Fruit fly (Drosophila melanogaster) whole organism, embryonic: ENCODE data around the gene unc79.

Source experiments
- Bteb2 ChIP-seq: fragments of 200-800 bp; sonication (Bioruptor generic); optimal IDR thresholded peaks from 2 replicates; lab custom pipeline; 2016; ENCODE audit warnings: missing biosample characterization, missing genetic modification characterization
- CG11504 ChIP-seq: fragments of 200-800 bp; sonication (Bioruptor generic); optimal IDR thresholded peaks from 3 replicates; lab custom pipeline; 2019; ENCODE audit warnings: missing biosample characterization, mild to moderate bottlenecking, missing genetic modification characterization, moderate library complexity
- CG12659 ChIP-seq: fragments of 200-800 bp; sonication (Bioruptor generic); optimal IDR thresholded peaks from 3 replicates; lab custom pipeline; 2017; ENCODE audit warnings: mild to moderate bottlenecking, missing biosample characterization, missing genetic modification reagents, missing genetic modification characterization
- CG13123 ChIP-seq: fragments of 200-800 bp; sonication (Bioruptor generic); optimal IDR thresholded peaks from 2 replicates; lab custom pipeline; 2016; ENCODE audit warnings: missing biosample characterization, missing genetic modification characterization
- CG13424 ChIP-seq: fragments of 200-800 bp; sonication (Bioruptor generic); optimal IDR thresholded peaks from 2 replicates; lab custom pipeline; 2019; ENCODE audit warnings: missing biosample characterization, mild to moderate bottlenecking, missing genetic modification characterization, moderate library complexity
- CG14965 ChIP-seq: fragments of 200-800 bp; sonication (Bioruptor generic); optimal IDR thresholded peaks from 2 replicates; lab custom pipeline; 2016; ENCODE audit warnings: missing biosample characterization, missing genetic modification characterization, borderline replicate concordance
- CG16813 ChIP-seq: fragments of 200-800 bp; sonication (Bioruptor generic); IDR thresholded peaks from 3 replicates; pipeline ENCODE4 v1.3.6; 2022; ENCODE audit warnings: missing biosample characterization, missing genetic modification characterization; ENCODE audit not compliant: partially characterized antibody
- CG17186 ChIP-seq: fragments of 200-800 bp; sonication (Bioruptor generic); optimal IDR thresholded peaks from 3 replicates; lab custom pipeline; 2017; ENCODE audit warnings: missing biosample characterization, missing genetic modification reagents, missing genetic modification characterization
- CG17802 ChIP-seq: fragments of 200-800 bp; sonication (Bioruptor generic); optimal IDR thresholded peaks from 2 replicates; lab custom pipeline; 2018; ENCODE audit warnings: missing biosample characterization, mild to moderate bottlenecking, missing genetic modification characterization, moderate library complexity
- CG2199 ChIP-seq: fragments of 200-800 bp; sonication (Bioruptor generic); IDR thresholded peaks from 3 replicates; pipeline ENCODE4 v1.3.6; 2022; ENCODE audit warnings: missing biosample characterization, missing genetic modification characterization
- CG2202 ChIP-seq: fragments of 200-800 bp; sonication (Bioruptor generic); optimal IDR thresholded peaks from 2 replicates; lab custom pipeline; 2018; ENCODE audit warnings: missing biosample characterization, mild to moderate bottlenecking, missing genetic modification characterization
- CG3065 ChIP-seq: fragments of 200-800 bp; sonication (Bioruptor generic); optimal IDR thresholded peaks from 2 replicates; lab custom pipeline; 2016; ENCODE audit warnings: missing biosample characterization, missing genetic modification characterization
- CG33213 ChIP-seq: fragments of 200-800 bp; sonication (Bioruptor generic); optimal IDR thresholded peaks from 3 replicates; lab custom pipeline; 2016; ENCODE audit warnings: missing biosample characterization, missing genetic modification characterization
- CG34224 ChIP-seq: fragments of 200-800 bp; sonication (Bioruptor generic); IDR thresholded peaks from 3 replicates; pipeline ENCODE4 v1.3.6; 2022; ENCODE audit warnings: missing biosample characterization, missing genetic modification characterization; ENCODE audit not compliant: partially characterized antibody
- CG34422 ChIP-seq: fragments of 200-800 bp; sonication (Bioruptor generic); IDR thresholded peaks from 3 replicates; pipeline ENCODE4 v1.3.6; 2022; ENCODE audit warnings: missing biosample characterization, missing genetic modification characterization
- CG4360 ChIP-seq: fragments of 200-800 bp; sonication (Bioruptor generic); IDR thresholded peaks from 2 replicates; pipeline ENCODE4 v1.3.6; 2022; ENCODE audit warnings: missing biosample characterization, missing genetic modification characterization
- CG4730 ChIP-seq: fragments of 200-800 bp; sonication (Bioruptor generic); IDR thresholded peaks from 2 replicates; pipeline ENCODE4 v1.3.6; 2022; ENCODE audit warnings: missing biosample characterization, missing genetic modification characterization
- CG6254 ChIP-seq: fragments of 200-800 bp; sonication (Bioruptor generic); optimal IDR thresholded peaks from 3 replicates; lab custom pipeline; 2017; ENCODE audit warnings: mild to moderate bottlenecking, missing biosample characterization, missing genetic modification reagents, missing genetic modification characterization
- CG7357 ChIP-seq: fragments of 200-800 bp; sonication (Bioruptor generic); IDR thresholded peaks from 3 replicates; pipeline ENCODE4 v1.3.6; 2022; ENCODE audit warnings: missing biosample characterization, missing genetic modification characterization
- CG7556 ChIP-seq: fragments of 200-800 bp; sonication (Bioruptor generic); optimal IDR thresholded peaks from 2 replicates; lab custom pipeline; 2017; ENCODE audit warnings: missing biosample characterization, mild to moderate bottlenecking, missing genetic modification characterization
- CG8924 ChIP-seq: fragments of 200-800 bp; optimal IDR thresholded peaks from 3 replicates; lab custom pipeline; 2019; ENCODE audit warnings: missing biosample characterization, mild to moderate bottlenecking, missing genetic modification characterization, moderate library complexity
- CrebB ChIP-seq: fragments of 200-800 bp; sonication (Bioruptor generic); optimal IDR thresholded peaks from 3 replicates; lab custom pipeline; 2018; ENCODE audit warnings: missing biosample characterization, mild to moderate bottlenecking, missing genetic modification characterization
- HLH4C ChIP-seq: fragments of 200-800 bp; sonication (Bioruptor generic); IDR thresholded peaks from 3 replicates; pipeline ENCODE4 v1.3.6; 2022; ENCODE audit warnings: missing biosample characterization, missing genetic modification characterization; ENCODE audit not compliant: partially characterized antibody
- HLH54F ChIP-seq: fragments of 200-800 bp; sonication (Bioruptor generic); optimal IDR thresholded peaks from 3 replicates; lab custom pipeline; 2016; ENCODE audit warnings: missing biosample characterization, missing genetic modification characterization
- Hsf ChIP-seq: fragments of 200-800 bp; sonication (Bioruptor generic); optimal IDR thresholded peaks from 3 replicates; lab custom pipeline; 2016; ENCODE audit warnings: missing biosample characterization, missing genetic modification characterization
- MTF-1 ChIP-seq: fragments of 200-800 bp; sonication (Bioruptor generic); optimal IDR thresholded peaks from 2 replicates; lab custom pipeline; 2018; ENCODE audit warnings: missing biosample characterization, mild to moderate bottlenecking, missing genetic modification characterization, borderline replicate concordance
- Nf-YA ChIP-seq: fragments of 200-800 bp; sonication (Bioruptor generic); IDR thresholded peaks from 2 replicates; pipeline ENCODE4 v1.3.6; 2022; ENCODE audit warnings: missing biosample characterization, missing genetic modification characterization
- Ravus ChIP-seq: fragments of 200-800 bp; sonication (Bioruptor generic); IDR thresholded peaks from 2 replicates; pipeline ENCODE4 v1.3.6; 2022; ENCODE audit warnings: missing biosample characterization, missing genetic modification characterization
- Rfx ChIP-seq: fragments of 200-800 bp; sonication (Bioruptor generic); IDR thresholded peaks from 2 replicates; pipeline ENCODE4 v1.3.6; 2022; ENCODE audit warnings: missing biosample characterization, missing genetic modification characterization
- Xbp1 ChIP-seq: fragments of 200-800 bp; sonication (Bioruptor generic); optimal IDR thresholded peaks from 3 replicates; lab custom pipeline; 2016; ENCODE audit warnings: missing biosample characterization, mild to moderate bottlenecking, missing genetic modification characterization
- al ChIP-seq: fragments of 200-800 bp; sonication (Bioruptor generic); IDR thresholded peaks from 2 replicates; pipeline ENCODE4 v1.3.6; 2022; ENCODE audit warnings: missing biosample characterization, missing genetic modification characterization
- bigmax ChIP-seq: fragments of 200-800 bp; sonication (Bioruptor generic); optimal IDR thresholded peaks from 2 replicates; lab custom pipeline; 2018; ENCODE audit warnings: missing biosample characterization, mild to moderate bottlenecking, missing genetic modification characterization
- caup ChIP-seq: fragments of 200-800 bp; sonication (Bioruptor generic); optimal IDR thresholded peaks from 3 replicates; lab custom pipeline; 2017; ENCODE audit warnings: missing biosample characterization, mild to moderate bottlenecking, missing genetic modification characterization, moderate library complexity; ENCODE audit not compliant: severe bottlenecking
- chm ChIP-seq: fragments of 200-800 bp; sonication (Bioruptor generic); IDR thresholded peaks from 2 replicates; pipeline ENCODE4 v1.3.6; 2022; ENCODE audit warnings: missing biosample characterization, missing genetic modification characterization
- dmrt99B ChIP-seq: fragments of 200-800 bp; sonication (Bioruptor generic); optimal IDR thresholded peaks from 2 replicates; lab custom pipeline; 2018; ENCODE audit warnings: missing biosample characterization, mild to moderate bottlenecking, missing genetic modification characterization, moderate library complexity
- fd96Cb ChIP-seq: fragments of 200-800 bp; sonication (Bioruptor generic); optimal IDR thresholded peaks from 2 replicates; lab custom pipeline; 2018; ENCODE audit warnings: missing biosample characterization, mild to moderate bottlenecking, missing genetic modification characterization, moderate library complexity
- gce ChIP-seq: fragments of 200-800 bp; sonication (Bioruptor generic); IDR thresholded peaks from 3 replicates; pipeline ENCODE4 v1.3.6; 2022; ENCODE audit warnings: missing biosample characterization, missing genetic modification characterization
- her ChIP-seq: fragments of 200-800 bp; sonication (Bioruptor generic); optimal IDR thresholded peaks from 2 replicates; lab custom pipeline; 2016; ENCODE audit warnings: missing biosample characterization, missing genetic modification characterization
- hkb ChIP-seq, 2 experiments: fragments of 200-800 bp in 1 of 2; fragments of >200 bp in 1 of 2; sonication (Bioruptor generic) in 1 of 2; IDR thresholded peaks in 1 of 2; optimal IDR thresholded peaks in 1 of 2; 2 replicates each; pipeline versions ENCODE4 v1.3.6 to Lab custom; 2017 to 2022; ENCODE audit warnings: missing biosample characterization in 1 of 2, missing genetic modification characterization in 1 of 2
- inv ChIP-seq: fragments of 200-800 bp; sonication (Bioruptor generic); IDR thresholded peaks from 2 replicates; pipeline ENCODE4 v1.3.6; 2022; ENCODE audit warnings: missing biosample characterization, missing genetic modification characterization; ENCODE audit not compliant: partially characterized antibody
- kay ChIP-seq: fragments of 200-800 bp; sonication (Bioruptor generic); optimal IDR thresholded peaks from 2 replicates; lab custom pipeline; 2016; ENCODE audit warnings: missing biosample characterization, missing genetic modification characterization
- lbe ChIP-seq: fragments of 200-800 bp; sonication (Bioruptor generic); optimal IDR thresholded peaks from 2 replicates; lab custom pipeline; 2016; ENCODE audit warnings: missing biosample characterization, mild to moderate bottlenecking, missing genetic modification characterization
- pho ChIP-seq: fragments of 200-800 bp; sonication (Bioruptor generic); optimal IDR thresholded peaks from 2 replicates; lab custom pipeline; 2016; ENCODE audit warnings: missing biosample characterization, missing genetic modification characterization
- phol ChIP-seq: fragments of 200-800 bp; sonication (Bioruptor generic); optimal IDR thresholded peaks from 3 replicates; lab custom pipeline; 2018; ENCODE audit warnings: missing biosample characterization, mild to moderate bottlenecking, missing genetic modification characterization, moderate library complexity
- schlank ChIP-seq: fragments of 200-800 bp; sonication (Bioruptor generic); optimal IDR thresholded peaks from 2 replicates; lab custom pipeline; 2018; ENCODE audit warnings: missing biosample characterization, mild to moderate bottlenecking, missing genetic modification characterization
- tgo ChIP-seq: fragments of 200-800 bp; sonication (Bioruptor generic); IDR thresholded peaks from 3 replicates; pipeline ENCODE4 v1.3.6; 2022; ENCODE audit warnings: missing biosample characterization, missing genetic modification characterization
- wdn ChIP-seq: fragments of 200-800 bp; sonication (Bioruptor generic); IDR thresholded peaks from 2 replicates; pipeline ENCODE4 v1.3.6; 2022; ENCODE audit warnings: missing biosample characterization, missing genetic modification characterization

Gene unc79

dm6 chr3R:19226137-19226873, 19.6 kb downstream of the unc79 start, which contains the start of gene vib (continued):
- TF ChIP-seq CG4360 (GFP tag; lab: Robert Waterston, UW): peak; percentile 29; the same call in 1 of the 2 replicates
- TF ChIP-seq phol (tag; lab: Kevin White, UChicago): peak; percentile 45
- peak; percentile 45 for TF ChIP-seq her
- peak; percentile 55 for TF ChIP-seq CG13424
- peak; percentile 32; the same call in 1 of the 3 replicates for TF ChIP-seq tgo (GFP tag; lab: Robert Waterston, UW)
- peak; percentile 59 for TF ChIP-seq CG7556
- TF ChIP-seq CG11504 (tag; lab: Kevin White, UChicago): peak; percentile 67
- no peak for TF ChIP-seq Ravus
- TF ChIP-seq CG16813: peak; percentile 91
- TF ChIP-seq Nf-YA (GFP tag; lab: Robert Waterston, UW): no peak; the same call in 1 of the 2 replicates
- TF ChIP-seq CG13123 (GFP tag; lab: Kevin White, UChicago): no peak
- peak; percentile 70 for TF ChIP-seq kay
- TF ChIP-seq CG2199 (GFP tag; lab: Robert Waterston, UW): 0 out of 3 replicates have a peak, but pooled peaks have one; percentile 15
- TF ChIP-seq CG4730 (GFP tag; lab: Robert Waterston, UW): peak; percentile 39; the same call in 1 of the 2 replicates
- peak; percentile 24 for TF ChIP-seq CG33213 (GFP tag; lab: Kevin White, UChicago)
- peak; percentile 6 for TF ChIP-seq CG17802 (tag; lab: Kevin White, UChicago)
- peak; percentile 76 for TF ChIP-seq CG17186
- TF ChIP-seq inv (GFP tag; lab: Robert Waterston, UW): peak; percentile 87
- peak; percentile 77 for TF ChIP-seq Rfx (GFP tag; lab: Robert Waterston, UW)
- no peak for TF ChIP-seq dmrt99B (tag; lab: Kevin White, UChicago)
- peak; percentile 28 for TF ChIP-seq lbe
- TF ChIP-seq Xbp1 (GFP tag; lab: Kevin White, UChicago): peak; percentile 63
- peak; percentile 60 for TF ChIP-seq CG8924 (tag; lab: Kevin White, UChicago)
- no peak for TF ChIP-seq hkb (optimal IDR thresholded peaks at IDR 0.05; lab: Kevin White, UChicago)
- peak; percentile 68 for TF ChIP-seq hkb (GFP tag; IDR thresholded peaks at IDR 0.05; lab: Robert Waterston, UW)
- TF ChIP-seq gce: peak; percentile 68; the same call in 1 of the 3 replicates
- TF ChIP-seq CG2202: peak; percentile 9
- no peak for TF ChIP-seq CG3065 (GFP tag; lab: Kevin White, UChicago)
- peak; percentile 89 for TF ChIP-seq CG34224 (GFP tag; lab: Robert Waterston, UW)
- TF ChIP-seq CG6254 (GFP tag; lab: Kevin White, UChicago): peak; percentile 11
- no peak for TF ChIP-seq bigmax
- TF ChIP-seq fd96Cb (tag; lab: Kevin White, UChicago): peak; percentile 16
- peak; percentile 10 for TF ChIP-seq HLH54F
- TF ChIP-seq MTF-1 (GFP tag; lab: Kevin White, UChicago): peak; percentile 16
- no peak for TF ChIP-seq Bteb2 (GFP tag; lab: Kevin White, UChicago)
- TF ChIP-seq Hsf (GFP tag; lab: Kevin White, UChicago): peak; percentile 43
- peak; percentile 56 for TF ChIP-seq caup (GFP tag; lab: Kevin White, UChicago)
- peak; percentile 64; the same call in 2 of the 3 replicates for TF ChIP-seq CG34422 (GFP tag; lab: Robert Waterston, UW)
- peak; percentile 73 for TF ChIP-seq CG12659 (GFP tag; lab: Kevin White, UChicago)
- peak; percentile 44 for TF ChIP-seq CrebB (tag; lab: Kevin White, UChicago)
- TF ChIP-seq wdn (GFP tag; lab: Robert Waterston, UW): 0 out of 2 replicates have a peak, but pooled peaks have one; percentile 4
- no peak for TF ChIP-seq CG14965 (GFP tag; lab: Kevin White, UChicago)
- peak; percentile 15 for TF ChIP-seq pho (GFP tag; lab: Kevin White, UChicago)
- TF ChIP-seq al (GFP tag; lab: Robert Waterston, UW): peak; percentile 28; the same call in 1 of the 2 replicates
- peak; percentile 5 for TF ChIP-seq schlank (tag; lab: Kevin White, UChicago)
- peak; percentile 97 for TF ChIP-seq HLH4C
- TF ChIP-seq chm: peak; percentile 43; the same call in 1 of the 2 replicates
- TF ChIP-seq CG7357 (GFP tag; lab: Robert Waterston, UW): no peak
